Worm (Caenorhabditis elegans) whole organism, midembryonic: ENCODE measurements around the gene ZK930.4.

Source experiments
- T22C8.4 ChIP-seq: fragments of 200-800 bp; sonication (Bioruptor generic); IDR thresholded peaks from 2 replicates; pipeline ENCODE4 v1.3.6; 2022; ENCODE audit warnings: missing genetic modification characterization, missing compliant biosample characterization
- cog-1 ChIP-seq: sonication (generic microtip); optimal IDR thresholded peaks from 2 replicates; lab custom pipeline; 2016; ENCODE audit warnings: missing genetic modification characterization, missing compliant biosample characterization
- flt-1 ChIP-seq: fragments of 200-800 bp; sonication (Bioruptor generic); IDR thresholded peaks from 2 replicates; pipeline ENCODE4 v1.3.6; 2022; ENCODE audit warnings: missing genetic modification characterization, missing compliant biosample characterization
- klf-2 ChIP-seq: fragments of 200-800 bp; sonication (Bioruptor generic); conservative IDR thresholded peaks from 2 replicates; pipeline ENCODE4 v1.3.6; 2022; ENCODE audit warnings: missing genetic modification reagents, missing genetic modification characterization, missing compliant biosample characterization
- med-1 ChIP-seq: sonication (generic microtip); optimal IDR thresholded peaks from 2 replicates; lab custom pipeline; 2017; ENCODE audit warnings: missing genetic modification characterization, mild to moderate bottlenecking, missing compliant biosample characterization, antibody characterized with exemption, missing genetic modification reagents; ENCODE audit not compliant: insufficient read depth
- ref-1 ChIP-seq: fragments of 200-800 bp; sonication (Bioruptor generic); conservative IDR thresholded peaks from 2 replicates; pipeline ENCODE4 v1.3.6; 2022; ENCODE audit warnings: missing genetic modification reagents, missing genetic modification characterization, missing compliant biosample characterization
- tab-1 ChIP-seq: fragments of 200-800 bp; sonication (Bioruptor generic); IDR thresholded peaks from 2 replicates; pipeline ENCODE4 v1.3.6; 2022; ENCODE audit warnings: missing genetic modification characterization, missing compliant biosample characterization
- ztf-29 ChIP-seq: fragments of 200-800 bp; sonication (Bioruptor generic); IDR thresholded peaks from 2 replicates; pipeline ENCODE4 v1.3.6; 2022; ENCODE audit warnings: missing genetic modification reagents, missing genetic modification characterization, missing compliant biosample characterization

- TF ChIP-seq T22C8.4 (GFP tag; lab: Robert Waterston, UW) (no peak), flt-1 (GFP tag; lab: Robert Waterston, UW) (no peak), tab-1 (GFP tag; lab: Robert Waterston, UW) (no peak), ref-1 (GFP tag; lab: Robert Waterston, UW) (no peak), ztf-29 (GFP tag; lab: Robert Waterston, UW) (no peak), med-1 (GFP tag; lab: Kevin White, UChicago) (no peak), klf-2 (GFP tag; lab: Robert Waterston, UW) (no peak), cog-1 (no peak)
These were observed 46.6 kb downstream of the ZK930.4 start for ce11 chrII:11952963-11953362.
